Worm (Caenorhabditis elegans) whole organism, L1 larva: ENCODE data around the gene F57G12.1.

Source experiments
- C04F5.9 ChIP-seq: sonication (generic microtip); optimal IDR thresholded peaks from 2 replicates; lab custom pipeline; 2016; ENCODE audit warnings: missing genetic modification characterization, missing compliant biosample characterization
- C34B4.2 ChIP-seq: sonication (generic microtip); optimal IDR thresholded peaks from 2 replicates; lab custom pipeline; 2017; ENCODE audit warnings: mild to moderate bottlenecking, missing genetic modification characterization, missing compliant biosample characterization
- Y116A8C.19 ChIP-seq: sonication (generic microtip); optimal IDR thresholded peaks from 2 replicates; lab custom pipeline; 2016; ENCODE audit warnings: missing compliant biosample characterization, missing genetic modification characterization, borderline replicate concordance
- aha-1 ChIP-seq: fragments of 150-350 bp; optimal IDR thresholded peaks from 2 replicates; lab custom pipeline; 2014; ENCODE audit warnings: missing biosample characterization, missing genetic modification characterization
- aly-2 ChIP-seq: fragments of 150-350 bp; optimal IDR thresholded peaks from 2 replicates; lab custom pipeline; 2014; ENCODE audit warnings: missing biosample characterization, missing genetic modification characterization
- blmp-1 ChIP-seq: fragments of 150-350 bp; optimal IDR thresholded peaks from 2 replicates; lab custom pipeline; 2014; ENCODE audit warnings: missing biosample characterization, missing genetic modification characterization
- ceh-82 ChIP-seq, 3 experiments: fragments of 150-350 bp in 1 of 3; sonication (generic microtip) in 2 of 3; optimal IDR thresholded peaks; 2 replicates each; lab custom pipeline; 2014 to 2017; ENCODE audit warnings: missing biosample characterization in 3 of 3, missing genetic modification characterization in 3 of 3
- dpl-1 ChIP-seq, 3 experiments: fragments of 150-350 bp in 2 of 3; sonication (generic microtip) in 1 of 3; optimal IDR thresholded peaks; 2 replicates each; lab custom pipeline; 2014 to 2017; ENCODE audit warnings: missing biosample characterization in 3 of 3, missing genetic modification characterization in 3 of 3, missing genetic modification reagents in 3 of 3
- efl-1 ChIP-seq, 4 experiments: fragments of 150-350 bp; optimal IDR thresholded peaks in 3 of 4; peaks in 1 of 4; 1 replicate in 1 of 4; 2 replicates in 3 of 4; lab custom pipeline; 2014; ENCODE audit warnings: missing biosample characterization in 2 of 4, missing genetic modification characterization in 2 of 4, missing genetic modification reagents in 2 of 4
- egl-13 ChIP-seq: sonication (generic microtip); optimal IDR thresholded peaks from 2 replicates; lab custom pipeline; 2016; ENCODE audit warnings: missing genotype, missing genetic modification reagents, missing genetic modification characterization, missing compliant biosample characterization
- elt-2 ChIP-seq: sonication (generic microtip); optimal IDR thresholded peaks from 2 replicates; lab custom pipeline; 2016; ENCODE audit warnings: missing genetic modification characterization, mild to moderate bottlenecking, inconsistent platforms, missing compliant biosample characterization, missing genetic modification reagents
- elt-3 ChIP-seq, 6 experiments: fragments of 150-350 bp in 1 of 6; sonication (generic microtip); optimal IDR thresholded peaks; 2 replicates each; lab custom pipeline; 2017 to 2018; ENCODE audit warnings: missing biosample characterization in 6 of 6, missing genetic modification characterization in 6 of 6, inconsistent platforms in 1 of 6
- fkh-10 ChIP-seq: sonication (generic microtip); optimal IDR thresholded peaks from 2 replicates; lab custom pipeline; 2017; ENCODE audit warnings: missing biosample characterization, missing genetic modification reagents, missing genetic modification characterization
- fkh-4 ChIP-seq: sonication (generic microtip); optimal IDR thresholded peaks from 2 replicates; lab custom pipeline; 2016; ENCODE audit warnings: missing compliant biosample characterization, missing genetic modification characterization, borderline replicate concordance
- fkh-8 ChIP-seq: sonication (generic microtip); optimal IDR thresholded peaks from 2 replicates; lab custom pipeline; 2016; ENCODE audit warnings: mild to moderate bottlenecking, missing genetic modification characterization, missing compliant biosample characterization
- grh-1 ChIP-seq: fragments of 200-800 bp; sonication (Bioruptor generic); IDR thresholded peaks from 2 replicates; pipeline ENCODE4 v1.3.6; 2022; ENCODE audit warnings: missing genetic modification reagents, missing genetic modification characterization, missing compliant biosample characterization
- irx-1 ChIP-seq: sonication (generic microtip); optimal IDR thresholded peaks from 2 replicates; lab custom pipeline; 2016; ENCODE audit warnings: missing genetic modification characterization, missing compliant biosample characterization
- isw-1 ChIP-seq: fragments of 200-800 bp; sonication (Bioruptor generic); IDR thresholded peaks from 2 replicates; pipeline ENCODE4 v1.3.6; 2022; ENCODE audit warnings: missing genetic modification characterization, missing compliant biosample characterization
- lin-13 ChIP-seq: fragments of 150-350 bp; optimal IDR thresholded peaks from 2 replicates; lab custom pipeline; 2014; ENCODE audit warnings: missing biosample characterization, missing genetic modification reagents, missing genetic modification characterization
- lin-14 ChIP-seq: fragments of 200-800 bp; sonication (Bioruptor generic); optimal IDR thresholded peaks from 2 replicates; lab custom pipeline; 2018; ENCODE audit warnings: mild to moderate bottlenecking, missing genetic modification characterization, moderate library complexity, missing compliant biosample characterization
- lin-35 ChIP-seq, 2 experiments: fragments of 150-350 bp; optimal IDR thresholded peaks; 2 replicates each; lab custom pipeline; 2014; ENCODE audit warnings: missing biosample characterization in 2 of 2, missing genetic modification characterization in 2 of 2, missing genetic modification reagents in 2 of 2
- lin-39 ChIP-seq: fragments of 150-350 bp; optimal IDR thresholded peaks from 2 replicates; lab custom pipeline; 2014; ENCODE audit warnings: missing biosample characterization, missing genetic modification reagents, missing genetic modification characterization
- lir-3 ChIP-seq: sonication (generic microtip); optimal IDR thresholded peaks from 2 replicates; lab custom pipeline; 2016; ENCODE audit warnings: mild to moderate bottlenecking, missing genetic modification characterization, moderate library complexity, missing compliant biosample characterization; ENCODE audit not compliant: poor library complexity
- mab-9 ChIP-seq: fragments of 200-800 bp; sonication (Bioruptor generic); IDR thresholded peaks from 2 replicates; pipeline ENCODE4 v1.3.6; 2022; ENCODE audit warnings: missing genetic modification reagents, missing genetic modification characterization, missing compliant biosample characterization
- mep-1 ChIP-seq: fragments of 150-350 bp; optimal IDR thresholded peaks from 2 replicates; lab custom pipeline; 2014; ENCODE audit warnings: missing biosample characterization, missing genetic modification characterization
- nhr-11 ChIP-seq: fragments of 150-350 bp; optimal IDR thresholded peaks from 2 replicates; lab custom pipeline; 2014; ENCODE audit warnings: missing biosample characterization, missing genetic modification characterization
- nhr-19 ChIP-seq: fragments of 200-800 bp; sonication (Bioruptor generic); conservative IDR thresholded peaks from 2 replicates; pipeline ENCODE4 v1.3.6; 2022; ENCODE audit warnings: missing genetic modification characterization, missing compliant biosample characterization
- nhr-20 ChIP-seq: sonication (generic microtip); optimal IDR thresholded peaks from 2 replicates; lab custom pipeline; 2016; ENCODE audit warnings: mild to moderate bottlenecking, missing genetic modification characterization, missing compliant biosample characterization
- nhr-28 ChIP-seq: fragments of 150-350 bp; optimal IDR thresholded peaks from 2 replicates; lab custom pipeline; 2014; ENCODE audit warnings: missing biosample characterization, missing genetic modification characterization
- nhr-76 ChIP-seq: sonication (generic microtip); optimal IDR thresholded peaks from 2 replicates; lab custom pipeline; 2017; ENCODE audit warnings: missing biosample characterization, missing genetic modification characterization
- nhr-77 ChIP-seq: fragments of 150-350 bp; optimal IDR thresholded peaks from 2 replicates; lab custom pipeline; 2014; ENCODE audit warnings: missing biosample characterization, missing genetic modification characterization
- nhr-85 ChIP-seq: sonication (generic microtip); peaks from one replicate; lab custom pipeline; 2016; ENCODE audit warnings: missing genetic modification characterization, inconsistent platforms, missing compliant biosample characterization
- pax-3 ChIP-seq: fragments of 200-800 bp; sonication (Bioruptor generic); optimal IDR thresholded peaks from 2 replicates; lab custom pipeline; 2018; ENCODE audit warnings: mild to moderate bottlenecking, missing genetic modification characterization, moderate library complexity, missing compliant biosample characterization
- skn-1 ChIP-seq: fragments of 150-350 bp; optimal IDR thresholded peaks from 2 replicates; lab custom pipeline; 2014; ENCODE audit warnings: missing biosample characterization, missing genetic modification characterization
- snu-23 ChIP-seq: sonication (generic microtip); optimal IDR thresholded peaks from 2 replicates; lab custom pipeline; 2016; ENCODE audit warnings: missing genetic modification characterization, missing compliant biosample characterization
- sox-4 ChIP-seq: sonication (generic microtip); optimal IDR thresholded peaks from 2 replicates; lab custom pipeline; 2016; ENCODE audit warnings: missing genetic modification characterization, missing compliant biosample characterization
- sup-37 ChIP-seq: fragments of 200-800 bp; sonication (Bioruptor generic); optimal IDR thresholded peaks from 2 replicates; lab custom pipeline; 2018; ENCODE audit warnings: mild to moderate bottlenecking, missing genetic modification characterization, missing compliant biosample characterization
- swsn-7 ChIP-seq: sonication (generic microtip); optimal IDR thresholded peaks from 2 replicates; lab custom pipeline; 2016; ENCODE audit warnings: missing genetic modification characterization, missing compliant biosample characterization
- tbx-2 ChIP-seq: sonication (generic microtip); optimal IDR thresholded peaks from 2 replicates; lab custom pipeline; 2016; ENCODE audit warnings: missing genetic modification characterization, missing compliant biosample characterization
- tlp-1 ChIP-seq: fragments of 150-350 bp; optimal IDR thresholded peaks from 2 replicates; lab custom pipeline; 2014; ENCODE audit warnings: missing biosample characterization, missing genetic modification characterization
- unc-30 ChIP-seq: sonication (generic microtip); optimal IDR thresholded peaks from 2 replicates; lab custom pipeline; 2017; ENCODE audit warnings: missing biosample characterization, missing genetic modification characterization
- unc-86 ChIP-seq: sonication (generic microtip); optimal IDR thresholded peaks from 2 replicates; lab custom pipeline; 2016; ENCODE audit warnings: missing genetic modification characterization, missing compliant biosample characterization
- unc-98 ChIP-seq: fragments of 200-800 bp; sonication (Bioruptor generic); IDR thresholded peaks from 2 replicates; pipeline ENCODE4 v1.3.6; 2022; ENCODE audit warnings: missing genetic modification characterization, missing compliant biosample characterization
- xbp-1 ChIP-seq: sonication (generic microtip); optimal IDR thresholded peaks from 2 replicates; lab custom pipeline; 2016; ENCODE audit warnings: missing genetic modification characterization, missing compliant biosample characterization
- zag-1 ChIP-seq: fragments of 150-350 bp; optimal IDR thresholded peaks from 2 replicates; lab custom pipeline; 2014; ENCODE audit warnings: missing biosample characterization, missing genetic modification characterization
- zip-4 ChIP-seq: fragments of 200-800 bp; sonication (Bioruptor generic); optimal IDR thresholded peaks from 2 replicates; lab custom pipeline; 2018; ENCODE audit warnings: mild to moderate bottlenecking, missing genetic modification characterization, moderate library complexity, missing compliant biosample characterization
- ztf-11 ChIP-seq, 2 experiments: sonication (generic microtip); optimal IDR thresholded peaks; 2 replicates each; lab custom pipeline; 2016 to 2017; ENCODE audit warnings: missing genetic modification characterization in 2 of 2, missing biosample characterization in 1 of 2, missing compliant biosample characterization in 1 of 2

F57G12.1 gene

ce11 chrX:12207078-12207477, 35.6 kb upstream of the F57G12.1 start (continued):
- TF ChIP-seq unc-98 (GFP tag; lab: Robert Waterston, UW): no peak
- no peak for TF ChIP-seq grh-1 (GFP tag; lab: Robert Waterston, UW)
- TF ChIP-seq tlp-1 (tag; lab: Kevin White, UChicago): no peak
- no peak for TF ChIP-seq Y116A8C.19 (tag; lab: Kevin White, UChicago)
- TF ChIP-seq nhr-11 (tag; lab: Kevin White, UChicago): peak; percentile 26
- no peak for TF ChIP-seq nhr-28 (tag; lab: Kevin White, UChicago)
- no peak for TF ChIP-seq fkh-10 (GFP tag; lab: Kevin White, UChicago)
- TF ChIP-seq unc-30: no peak
- peak; percentile 10 for TF ChIP-seq zip-4 (GFP tag; lab: Kevin White, UChicago)
- TF ChIP-seq pax-3: no peak
- no peak for TF ChIP-seq sox-4 (tag; lab: Kevin White, UChicago)
- TF ChIP-seq nhr-20 (tag; lab: Kevin White, UChicago): no peak
- peak; percentile 25 for TF ChIP-seq egl-13 (tag; lab: Kevin White, UChicago)
- TF ChIP-seq lin-35 (GFP tag; optimal IDR thresholded peaks at IDR 0.05; lab: Kevin White, UChicago): no peak
- TF ChIP-seq mep-1 (tag; lab: Kevin White, UChicago): no peak
- TF ChIP-seq blmp-1 (tag; lab: Kevin White, UChicago): no peak

- TF ChIP-seq sox-4 (tag; lab: Kevin White, UChicago) (peak; percentile 11), ztf-11 (tag; optimal IDR thresholded peaks at IDR 0.05; lab: Kevin White, UChicago) (peak in 1 of 2 experiments; percentile 48), unc-86 (peak; percentile 86), skn-1 (tag; lab: Kevin White, UChicago) (peak; percentile 5), mep-1 (tag; lab: Kevin White, UChicago) (peak; percentile 9), nhr-85 (tag; lab: Kevin White, UChicago) (no peak), swsn-7 (peak; percentile 66), nhr-20 (tag; lab: Kevin White, UChicago) (no peak), nhr-77 (tag; lab: Kevin White, UChicago) (no peak), aha-1 (tag; lab: Kevin White, UChicago) (no peak), sup-37 (no peak), lin-13 (no peak), lin-14 (GFP tag; lab: Kevin White, UChicago) (peak; percentile 94), pax-3 (peak; percentile 53), fkh-10 (GFP tag; lab: Kevin White, UChicago) (peak; percentile 75), lir-3 (peak; percentile 37), elt-3 (tag; optimal IDR thresholded peaks at IDR 0.05; lab: Kevin White, UChicago) (no peak), efl-1 (optimal IDR thresholded peaks at IDR 0.05; lab: Kevin White, UChicago) (peak; percentile 17 to 21), efl-1 (GFP tag; optimal IDR thresholded peaks at IDR 0.05 in 1 of 2; lab: Kevin White, UChicago) (no peak), ceh-82 (tag; optimal IDR thresholded peaks at IDR 0.05; lab: Kevin White, UChicago) (peak in 2 of 3 experiments; percentile 13 to 40), lin-39 (tag; lab: Kevin White, UChicago) (no peak), C34B4.2 (tag; lab: Kevin White, UChicago) (no peak), unc-30 (no peak), isw-1 (peak; percentile 16), blmp-1 (tag; lab: Kevin White, UChicago) (no peak), aly-2 (tag; lab: Kevin White, UChicago) (no peak), Y116A8C.19 (tag; lab: Kevin White, UChicago) (no peak), fkh-4 (tag; lab: Kevin White, UChicago) (no peak), nhr-19 (GFP tag; lab: Robert Waterston, UW) (peak; percentile 32; the same call in 1 of the 2 replicates), snu-23 (GFP tag; lab: Kevin White, UChicago) (peak; percentile 49), C04F5.9 (tag; lab: Kevin White, UChicago) (no peak), nhr-76 (tag; lab: Kevin White, UChicago) (no peak), dpl-1 (GFP tag; optimal IDR thresholded peaks at IDR 0.05; lab: Kevin White, UChicago) (no peak), nhr-11 (tag; lab: Kevin White, UChicago) (no peak), lin-35 (GFP tag; optimal IDR thresholded peaks at IDR 0.05; lab: Kevin White, UChicago) (peak in 1 of 2 experiments; percentile 16), tbx-2 (tag; lab: Kevin White, UChicago) (peak; percentile 71), zag-1 (tag; lab: Kevin White, UChicago) (peak; percentile 4), tlp-1 (tag; lab: Kevin White, UChicago) (no peak), xbp-1 (tag; lab: Kevin White, UChicago) (peak; percentile 52), mab-9 (no peak), fkh-8 (tag; lab: Kevin White, UChicago) (peak; percentile 84), egl-13 (tag; lab: Kevin White, UChicago) (peak; percentile 67), irx-1 (tag; lab: Kevin White, UChicago) (peak; percentile 7), zip-4 (GFP tag; lab: Kevin White, UChicago) (no peak), elt-2 (tag; lab: Kevin White, UChicago) (no peak)
Observed at ce11 chrX:12205478-12206059, 34.1 kb upstream of the F57G12.1 start.
